Worm (Caenorhabditis elegans): ENCODE measurements around the gene F41C3.1.

ce11 chrII:4762574-4763285 is 10.6 kb downstream of the F41C3.1 start, which contains the start of gene F26G1.2:
- TF ChIP-seq nhr-237 (tag; optimal IDR thresholded peaks at IDR 0.05), result no peak
- TF ChIP-seq snpc-4 (tag; optimal IDR thresholded peaks at IDR 0.05), result no peak
- no peak for TF ChIP-seq ceh-82 (tag; optimal IDR thresholded peaks at IDR 0.05)
